Fruit fly (Drosophila melanogaster): ENCODE results near the gene fz3.

The fz3 gene

dm6 chrX:784456-784855 lies 14.7 kb downstream of the fz3 start, which contains the start of gene tw:
TSS of gene tw (plus strand) at chrX:784746.
- no peak for TF ChIP-seq CG8301 (tag; optimal IDR thresholded peaks at IDR 0.05)
- TF ChIP-seq fd96Ca (GFP tag; IDR thresholded peaks at IDR 0.05) = no peak
- TF ChIP-seq rn (GFP tag; IDR thresholded peaks at IDR 0.05) = no peak
- no peak for TF ChIP-seq CG8159 (tag; optimal IDR thresholded peaks at IDR 0.05)

dm6 chrX:790039-790597 lies 20.4 kb downstream of the fz3 start, which contains the start of gene CG13360:
TSS of gene CG13360 (minus strand) at chrX:790089.
- TF ChIP-seq EcR (GFP tag; optimal IDR thresholded peaks at IDR 0.05) (no peak), CG14655 (GFP tag; optimal IDR thresholded peaks at IDR 0.05) (no peak), Pif1A (GFP tag; optimal IDR thresholded peaks at IDR 0.05) (no peak), D1 (tag; optimal IDR thresholded peaks at IDR 0.05) (no peak), CG15710 (tag; optimal IDR thresholded peaks at IDR 0.05) (no peak), gl (tag; optimal IDR thresholded peaks at IDR 0.05) (no peak), CG12605 (GFP tag; IDR thresholded peaks at IDR 0.05) (no peak), CG10348 (GFP tag; IDR thresholded peaks at IDR 0.05) (no peak)

- TF ChIP-seq CG12605 (GFP tag; IDR thresholded peaks at IDR 0.05) (no peak), CG34367 (tag; optimal IDR thresholded peaks at IDR 0.05) (no peak), CG10348 (GFP tag; IDR thresholded peaks at IDR 0.05) (no peak), CG9948 (tag; optimal IDR thresholded peaks at IDR 0.05) (no peak), rn (GFP tag; IDR thresholded peaks at IDR 0.05) (no peak), fd96Ca (GFP tag; IDR thresholded peaks at IDR 0.05) (no peak), CG17806 (tag; optimal IDR thresholded peaks at IDR 0.05) (no peak), CG15710 (tag; optimal IDR thresholded peaks at IDR 0.05) (no peak), gl (tag; optimal IDR thresholded peaks at IDR 0.05) (no peak), CG4496 (GFP tag; IDR thresholded peaks at IDR 0.05) (no peak), Ets98B (GFP tag; IDR thresholded peaks at IDR 0.05) (no peak), EcR (GFP tag; optimal IDR thresholded peaks at IDR 0.05) (no peak)
Measured at dm6 chrX:792923-793322, 23.2 kb downstream of the fz3 start, which contains the start of gene CG16989. TSS of gene CG16989 (plus strand) at chrX:793147.

dm6 chrX:796397-796989 lies 26.7 kb downstream of the fz3 start:
- no peak for TF ChIP-seq Pif1B (GFP tag; optimal IDR thresholded peaks at IDR 0.05)
- TF ChIP-seq CG17806 (tag; optimal IDR thresholded peaks at IDR 0.05) = no peak
- TF ChIP-seq Snoo (tag; optimal IDR thresholded peaks at IDR 0.05) = peak; percentile 5
- no peak for TF ChIP-seq CG8301 (tag; optimal IDR thresholded peaks at IDR 0.05)
- no peak for TF ChIP-seq CG15710 (tag; optimal IDR thresholded peaks at IDR 0.05)
- TF ChIP-seq D1 (tag; optimal IDR thresholded peaks at IDR 0.05) = no peak
- no peak for TF ChIP-seq CG8159 (tag; optimal IDR thresholded peaks at IDR 0.05)
- TF ChIP-seq fd96Ca (GFP tag; IDR thresholded peaks at IDR 0.05) = 0 out of 3 replicates have a peak, but pooled peaks have one; percentile 58
- peak; percentile 53 for TF ChIP-seq EcR (GFP tag; optimal IDR thresholded peaks at IDR 0.05)
- no peak for TF ChIP-seq CG4496 (GFP tag; IDR thresholded peaks at IDR 0.05)
- TF ChIP-seq CG32121 (GFP tag; IDR thresholded peaks at IDR 0.05) = 0 out of 2 replicates have a peak, but pooled peaks have one; percentile 14
- TF ChIP-seq CG14655 (GFP tag; optimal IDR thresholded peaks at IDR 0.05) = no peak
- no peak for TF ChIP-seq rn (GFP tag; IDR thresholded peaks at IDR 0.05)
- no peak for TF ChIP-seq CG34367 (tag; optimal IDR thresholded peaks at IDR 0.05)
- peak; percentile 6 for TF ChIP-seq CG13204 (GFP tag; optimal IDR thresholded peaks at IDR 0.05)
- no peak for TF ChIP-seq gl (tag; optimal IDR thresholded peaks at IDR 0.05)
- no peak for TF ChIP-seq Pif1A (GFP tag; optimal IDR thresholded peaks at IDR 0.05)
- TF ChIP-seq CG9948 (tag; optimal IDR thresholded peaks at IDR 0.05) = no peak
- no peak for TF ChIP-seq CG12605 (GFP tag; IDR thresholded peaks at IDR 0.05)
- no peak for TF ChIP-seq CG10348 (GFP tag; IDR thresholded peaks at IDR 0.05)
- TF ChIP-seq Ets98B (GFP tag; IDR thresholded peaks at IDR 0.05) = peak; percentile 33; the same call in 1 of the 2 replicates

dm6 chrX:801157-801872 lies 31.6 kb downstream of the fz3 start, which contains the start of gene Rbf:
TSS of gene Rbf (minus strand) at chrX:801479.
- no peak for TF ChIP-seq CG10348 (GFP tag; IDR thresholded peaks at IDR 0.05)
- no peak for TF ChIP-seq Snoo (tag; optimal IDR thresholded peaks at IDR 0.05)
- TF ChIP-seq gl (tag; optimal IDR thresholded peaks at IDR 0.05) = no peak
- no peak for TF ChIP-seq CG8159 (tag; optimal IDR thresholded peaks at IDR 0.05)
- no peak for TF ChIP-seq Ets98B (GFP tag; IDR thresholded peaks at IDR 0.05)
- TF ChIP-seq CG4496 (GFP tag; IDR thresholded peaks at IDR 0.05) = no peak
- TF ChIP-seq Pif1A (GFP tag; optimal IDR thresholded peaks at IDR 0.05) = no peak
- no peak for TF ChIP-seq CG17806 (tag; optimal IDR thresholded peaks at IDR 0.05)
- no peak for TF ChIP-seq EcR (GFP tag; optimal IDR thresholded peaks at IDR 0.05)
- no peak for TF ChIP-seq CG13204 (GFP tag; optimal IDR thresholded peaks at IDR 0.05)
- no peak for TF ChIP-seq Pif1B (GFP tag; optimal IDR thresholded peaks at IDR 0.05)
- TF ChIP-seq CG14655 (GFP tag; optimal IDR thresholded peaks at IDR 0.05) = no peak
- TF ChIP-seq D1 (tag; optimal IDR thresholded peaks at IDR 0.05) = no peak
- TF ChIP-seq CG32121 (GFP tag; IDR thresholded peaks at IDR 0.05) = no peak
- no peak for TF ChIP-seq CG15710 (tag; optimal IDR thresholded peaks at IDR 0.05)
- TF ChIP-seq fd96Ca (GFP tag; IDR thresholded peaks at IDR 0.05) = no peak

- TF ChIP-seq CG13204 (GFP tag; optimal IDR thresholded peaks at IDR 0.05) (no peak), gl (tag; optimal IDR thresholded peaks at IDR 0.05) (no peak), CG8301 (tag; optimal IDR thresholded peaks at IDR 0.05) (no peak), Pif1B (GFP tag; optimal IDR thresholded peaks at IDR 0.05) (no peak), fd96Ca (GFP tag; IDR thresholded peaks at IDR 0.05) (no peak), Pif1A (GFP tag; optimal IDR thresholded peaks at IDR 0.05) (no peak), EcR (GFP tag; optimal IDR thresholded peaks at IDR 0.05) (no peak), Ets98B (GFP tag; IDR thresholded peaks at IDR 0.05) (no peak), CG15710 (tag; optimal IDR thresholded peaks at IDR 0.05) (no peak), D1 (tag; optimal IDR thresholded peaks at IDR 0.05) (no peak), CG12605 (GFP tag; IDR thresholded peaks at IDR 0.05) (no peak), CG17806 (tag; optimal IDR thresholded peaks at IDR 0.05) (no peak), CG9948 (tag; optimal IDR thresholded peaks at IDR 0.05) (no peak), CG10348 (GFP tag; IDR thresholded peaks at IDR 0.05) (no peak)
Measured at dm6 chrX:803370-803769, 33.6 kb downstream of the fz3 start, which contains the start of gene CG13359. TSS of gene CG13359 (minus strand) at chrX:803470.
